Fruit fly (Drosophila melanogaster): ENCODE data around the gene CG7227.

DNA sequence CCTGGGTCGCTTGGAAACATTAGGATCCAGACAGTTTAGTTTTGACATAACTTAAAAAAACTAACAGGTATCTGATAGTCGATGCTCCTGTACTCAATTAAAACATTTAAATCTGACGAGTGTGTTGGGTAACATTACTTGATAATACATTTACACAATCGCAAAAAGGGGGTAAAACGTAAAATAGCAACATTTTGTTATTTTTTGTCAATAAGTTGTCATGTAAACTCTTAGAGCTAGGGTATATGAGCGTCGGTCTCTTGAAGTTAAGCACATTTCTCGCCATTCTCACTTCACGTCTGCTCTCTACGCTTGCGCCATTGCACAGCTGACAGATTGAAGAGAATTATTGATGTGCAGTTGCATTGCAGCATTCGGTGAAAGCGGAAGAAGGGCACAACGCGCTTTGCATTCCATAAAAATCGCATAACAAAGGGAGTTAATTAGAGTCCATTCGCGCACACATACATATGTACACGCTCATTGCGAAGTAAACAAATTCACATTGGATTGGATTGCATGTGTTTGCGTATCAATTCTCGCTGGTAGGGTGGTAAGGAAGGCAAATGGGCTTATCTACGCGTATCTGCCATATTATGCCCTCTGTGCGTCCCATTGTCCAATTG lies 12.9 kb downstream of the CG7227 start:
- TF ChIP-seq CG12768 (GFP tag; optimal IDR thresholded peaks at IDR 0.05) (no peak), CG5204 (GFP tag; optimal IDR thresholded peaks at IDR 0.05) (no peak), CG7045 (GFP tag; optimal IDR thresholded peaks at IDR 0.05) (no peak), kay (GFP tag; ENCODE audit: borderline replicate concordance) (no peak), CG11617 (GFP tag; optimal IDR thresholded peaks at IDR 0.05) (peak; percentile 29), toe (GFP tag; optimal IDR thresholded peaks at IDR 0.05) (no peak), CG1620 (GFP tag; optimal IDR thresholded peaks at IDR 0.05) (no peak), CG7101 (tag; optimal IDR thresholded peaks at IDR 0.05) (no peak), Clk (GFP tag; optimal IDR thresholded peaks at IDR 0.05) (no peak), pad (GFP tag; optimal IDR thresholded peaks at IDR 0.05) (no peak), CG14711 (tag; optimal IDR thresholded peaks at IDR 0.05) (peak; percentile 2)
